Worm (Caenorhabditis elegans) whole organism, young adult: Measurements from ENCODE around the gene mab-5.

Experiments used
- B0035.1 ChIP-seq: sonication (generic microtip); optimal IDR thresholded peaks from 2 replicates; lab custom pipeline; 2016; ENCODE audit warnings: missing genetic modification characterization, mild to moderate bottlenecking, missing compliant biosample characterization, missing genotype, missing genetic modification reagents
- C06A6.2 ChIP-seq: fragments of 200-800 bp; sonication (Bioruptor generic); conservative IDR thresholded peaks from 2 replicates; pipeline ENCODE4 v1.3.6; 2022; ENCODE audit warnings: missing genetic modification characterization, missing compliant biosample characterization
- D2030.7 ChIP-seq: fragments of 200-800 bp; sonication (Bioruptor generic); IDR thresholded peaks from 2 replicates; pipeline ENCODE4 v1.3.6; 2022; ENCODE audit warnings: missing genetic modification reagents, missing genetic modification characterization, missing compliant biosample characterization
- F37B4.10 ChIP-seq: fragments of 200-800 bp; sonication (Bioruptor generic); IDR thresholded peaks from 2 replicates; pipeline ENCODE4 v1.3.6; 2022; ENCODE audit warnings: missing genetic modification characterization, missing compliant biosample characterization
- T26A5.8 ChIP-seq: sonication (generic microtip); optimal IDR thresholded peaks from 2 replicates; lab custom pipeline; 2016; ENCODE audit warnings: missing genetic modification characterization, missing compliant biosample characterization
- Y67H2A.10 ChIP-seq: fragments of 200-800 bp; sonication (Bioruptor generic); conservative IDR thresholded peaks from 2 replicates; pipeline ENCODE4 v1.3.6; 2022; ENCODE audit warnings: missing genetic modification reagents, missing genetic modification characterization, missing compliant biosample characterization
- ceh-100 ChIP-seq: fragments of 200-800 bp; sonication (Bioruptor generic); IDR thresholded peaks from 2 replicates; pipeline ENCODE4 v1.3.6; 2022; ENCODE audit warnings: missing genetic modification reagents, missing genetic modification characterization, missing compliant biosample characterization
- dpff-1 ChIP-seq: sonication (generic microtip); optimal IDR thresholded peaks from 2 replicates; lab custom pipeline; 2017; ENCODE audit warnings: mild to moderate bottlenecking, missing genetic modification characterization, missing compliant biosample characterization
- efl-1 ChIP-seq: fragments of 150-350 bp; optimal IDR thresholded peaks from 2 replicates; lab custom pipeline; 2014; ENCODE audit warnings: missing biosample characterization, missing genetic modification reagents, missing genetic modification characterization
- egl-18 ChIP-seq: fragments of 200-800 bp; sonication (Bioruptor generic); IDR thresholded peaks from 2 replicates; pipeline ENCODE4 v1.3.6; 2022; ENCODE audit warnings: missing genetic modification reagents, missing genetic modification characterization, missing compliant biosample characterization
- egl-44 ChIP-seq: fragments of 200-800 bp; sonication (Bioruptor generic); IDR thresholded peaks from 2 replicates; pipeline ENCODE4 v1.3.6; 2022; ENCODE audit warnings: missing genetic modification reagents, missing genetic modification characterization, missing compliant biosample characterization
- gei-17 ChIP-seq: fragments of 200-800 bp; sonication (Bioruptor generic); optimal IDR thresholded peaks from 2 replicates; lab custom pipeline; 2018; ENCODE audit warnings: mild to moderate bottlenecking, missing genetic modification characterization, missing compliant biosample characterization
- hsf-1 ChIP-seq: fragments of 200-800 bp; sonication (Bioruptor generic); IDR thresholded peaks from 2 replicates; pipeline ENCODE4 v1.3.6; 2022; ENCODE audit warnings: missing genetic modification reagents, missing genetic modification characterization, missing compliant biosample characterization
- let-526 ChIP-seq: fragments of 200-800 bp; sonication (Bioruptor generic); IDR thresholded peaks from 2 replicates; pipeline ENCODE4 v1.3.6; 2022; ENCODE audit warnings: missing genetic modification reagents, missing genetic modification characterization, missing compliant biosample characterization
- let-607 ChIP-seq, 2 experiments: fragments of 200-800 bp in 1 of 2; sonication (Bioruptor generic) in 1 of 2; sonication (generic microtip) in 1 of 2; optimal IDR thresholded peaks; 2 replicates each; lab custom pipeline; 2016 to 2018; ENCODE audit warnings: mild to moderate bottlenecking in 2 of 2, missing compliant biosample characterization in 2 of 2, missing genetic modification characterization in 2 of 2, moderate library complexity in 2 of 2, missing genotype in 1 of 2
- lin-26 ChIP-seq: fragments of 200-800 bp; sonication (Bioruptor generic); IDR thresholded peaks from 2 replicates; pipeline ENCODE4 v1.3.6; 2022; ENCODE audit warnings: missing genetic modification reagents, missing genetic modification characterization, missing compliant biosample characterization
- lin-35 ChIP-seq, 3 experiments: fragments of 150-350 bp in 2 of 3; sonication (generic microtip) in 1 of 3; optimal IDR thresholded peaks; 2 replicates each; lab custom pipeline; 2014 to 2018; ENCODE audit warnings: missing biosample characterization in 3 of 3, missing genetic modification characterization in 3 of 3, missing genetic modification reagents in 3 of 3
- lin-40 ChIP-seq: sonication (generic microtip); optimal IDR thresholded peaks from 2 replicates; lab custom pipeline; 2016; ENCODE audit warnings: missing genetic modification characterization, mild to moderate bottlenecking, missing compliant biosample characterization, missing genotype, missing genetic modification reagents
- lin-54 ChIP-seq: fragments of 200-800 bp; sonication (Bioruptor generic); optimal IDR thresholded peaks from 2 replicates; lab custom pipeline; 2018; ENCODE audit warnings: mild to moderate bottlenecking, missing genetic modification characterization, missing compliant biosample characterization
- lir-1 ChIP-seq: fragments of 200-800 bp; sonication (Bioruptor generic); conservative IDR thresholded peaks from 2 replicates; pipeline ENCODE4 v1.3.6; 2022; ENCODE audit warnings: missing genetic modification reagents, missing genetic modification characterization, missing compliant biosample characterization
- lsy-27 ChIP-seq: sonication (generic microtip); optimal IDR thresholded peaks from 2 replicates; lab custom pipeline; 2017; ENCODE audit warnings: missing genetic modification characterization, mild to moderate bottlenecking, missing compliant biosample characterization, antibody characterized with exemption, missing genotype, borderline replicate concordance; ENCODE audit not compliant: insufficient read depth
- madf-8 ChIP-seq: fragments of 200-800 bp; sonication (Bioruptor generic); conservative IDR thresholded peaks from 2 replicates; pipeline ENCODE4 v1.3.6; 2022; ENCODE audit warnings: missing genetic modification reagents, missing genetic modification characterization, missing compliant biosample characterization
- nfya-1 ChIP-seq: sonication (generic microtip); optimal IDR thresholded peaks from 2 replicates; lab custom pipeline; 2017; ENCODE audit warnings: antibody characterized with exemption, missing compliant biosample characterization, missing genetic modification characterization, borderline replicate concordance; ENCODE audit not compliant: insufficient read depth
- nfya-2 ChIP-seq: fragments of 200-800 bp; sonication (Bioruptor generic); IDR thresholded peaks from 2 replicates; pipeline ENCODE4 v1.3.6; 2022; ENCODE audit warnings: missing genetic modification reagents, missing genetic modification characterization, missing compliant biosample characterization
- nhr-80 ChIP-seq: sonication (generic microtip); optimal IDR thresholded peaks from 2 replicates; lab custom pipeline; 2016; ENCODE audit warnings: missing genetic modification characterization, missing compliant biosample characterization
- pha-4 ChIP-seq: fragments of 150-350 bp; sonication (generic microtip); optimal IDR thresholded peaks from 2 replicates; lab custom pipeline; 2014; ENCODE audit warnings: missing biosample characterization, missing genetic modification reagents, missing genetic modification characterization
- snpc-1.1 ChIP-seq: sonication (generic microtip); optimal IDR thresholded peaks from 2 replicates; lab custom pipeline; 2017; ENCODE audit warnings: missing genetic modification characterization, mild to moderate bottlenecking, missing compliant biosample characterization, antibody characterized with exemption, moderate library complexity, missing genotype, missing genetic modification reagents; ENCODE audit not compliant: insufficient read depth
- sptf-2 ChIP-seq: fragments of 200-800 bp; sonication (Bioruptor generic); optimal IDR thresholded peaks from 2 replicates; lab custom pipeline; 2018; ENCODE audit warnings: mild to moderate bottlenecking, missing genetic modification characterization, missing compliant biosample characterization
- zim-3 ChIP-seq: sonication (generic microtip); optimal IDR thresholded peaks from 2 replicates; lab custom pipeline; 2017; ENCODE audit warnings: mild to moderate bottlenecking, missing genetic modification characterization, moderate library complexity, missing compliant biosample characterization
- ztf-22 ChIP-seq: fragments of 200-800 bp; sonication (Bioruptor generic); optimal IDR thresholded peaks from 2 replicates; lab custom pipeline; 2018; ENCODE audit warnings: mild to moderate bottlenecking, missing genetic modification characterization, moderate library complexity, missing compliant biosample characterization
- ztf-25 ChIP-seq: fragments of 200-800 bp; sonication (Bioruptor generic); IDR thresholded peaks from 2 replicates; pipeline ENCODE4 v1.3.6; 2022; ENCODE audit warnings: missing genetic modification reagents, missing genetic modification characterization, missing compliant biosample characterization
- ztf-28 ChIP-seq: fragments of 200-800 bp; sonication (Bioruptor generic); IDR thresholded peaks from 2 replicates; pipeline ENCODE4 v1.3.6; 2022; ENCODE audit warnings: missing genetic modification reagents, missing genetic modification characterization, missing compliant biosample characterization
- ztf-6 ChIP-seq: fragments of 200-800 bp; sonication (Bioruptor generic); IDR thresholded peaks from 2 replicates; pipeline ENCODE4 v1.3.6; 2022; ENCODE audit warnings: missing genetic modification reagents, missing genetic modification characterization, missing compliant biosample characterization

The mab-5 gene

DNA sequence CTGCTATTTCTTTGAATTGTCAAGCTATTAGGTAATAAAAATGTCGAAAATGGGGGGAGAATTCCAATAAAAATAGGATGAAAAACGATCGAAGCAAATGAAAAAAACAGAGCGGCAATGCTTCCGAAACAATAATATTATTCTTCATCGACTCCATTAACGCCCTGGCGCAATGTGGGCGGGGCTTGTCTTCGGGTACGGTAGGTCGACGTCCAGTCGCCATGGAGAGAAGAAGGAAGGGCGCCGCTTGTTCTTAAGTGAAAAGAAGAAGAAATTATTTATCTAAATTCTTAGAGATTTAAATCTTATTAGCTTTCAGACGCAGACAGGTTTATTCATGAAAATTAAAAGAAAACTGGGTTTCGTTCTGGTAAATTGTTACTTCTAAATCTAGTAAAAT, 9.0 kb upstream of the mab-5 start:
- TF ChIP-seq snpc-1.1 (tag; lab: Kevin White, UChicago), result no peak

- TF ChIP-seq pha-4 (tag; lab: Kevin White, UChicago) (no peak), egl-44 (GFP tag; lab: Robert Waterston, UW) (no peak), lsy-27 (tag; lab: Kevin White, UChicago) (no peak), ceh-100 (GFP tag; lab: Robert Waterston, UW) (no peak)
Measured at ce11 chrIII:7790522-7790921, 7.3 kb upstream of the mab-5 start.

- TF ChIP-seq efl-1 (GFP tag; lab: Kevin White, UChicago), result no peak
- TF ChIP-seq hsf-1 (GFP tag; lab: Robert Waterston, UW), result no peak
- no peak for TF ChIP-seq egl-18 (GFP tag; lab: Robert Waterston, UW)
- no peak for TF ChIP-seq lin-26 (GFP tag; lab: Robert Waterston, UW)
- TF ChIP-seq B0035.1 (tag; lab: Kevin White, UChicago), result no peak
- no peak for TF ChIP-seq sptf-2
- no peak for TF ChIP-seq ztf-28 (GFP tag; lab: Robert Waterston, UW)
- no peak for TF ChIP-seq let-526 (GFP tag; lab: Robert Waterston, UW)
- no peak for TF ChIP-seq ztf-25 (GFP tag; lab: Robert Waterston, UW)
- no peak for TF ChIP-seq let-607 (tag; optimal IDR thresholded peaks at IDR 0.05; lab: Kevin White, UChicago)
- TF ChIP-seq ztf-6 (GFP tag; lab: Robert Waterston, UW), result no peak
- no peak for TF ChIP-seq nhr-80 (tag; lab: Kevin White, UChicago)
- no peak for TF ChIP-seq lir-1
- no peak for TF ChIP-seq Y67H2A.10 (GFP tag; lab: Robert Waterston, UW)
- TF ChIP-seq lin-40 (tag; lab: Kevin White, UChicago), result no peak
- no peak for TF ChIP-seq lin-54
- no peak for TF ChIP-seq ztf-22
- TF ChIP-seq T26A5.8 (tag; lab: Kevin White, UChicago), result no peak
- TF ChIP-seq nfya-2 (GFP tag; lab: Robert Waterston, UW), result no peak
- no peak for TF ChIP-seq madf-8 (GFP tag; lab: Robert Waterston, UW)
Measured at ce11 chrIII:7788410-7788809, 5.2 kb upstream of the mab-5 start.

DNA sequence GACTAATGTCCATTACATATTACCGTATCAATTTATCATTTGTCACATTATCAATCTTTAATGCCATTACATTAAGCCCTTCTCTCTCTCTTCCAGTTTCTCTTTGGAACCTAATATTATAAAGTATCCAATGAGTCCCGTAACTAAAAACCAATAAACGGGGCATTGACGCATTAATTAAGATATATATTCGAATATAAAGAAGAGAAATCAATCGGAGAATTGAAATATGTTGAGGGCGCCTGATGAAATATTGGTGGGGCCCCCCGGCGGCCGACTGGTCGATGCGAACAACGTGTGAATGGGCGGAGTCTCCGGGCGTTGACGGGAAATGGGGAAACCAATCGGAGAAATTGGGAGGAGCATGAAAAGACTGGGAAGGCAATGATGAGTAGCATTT, 947 bp upstream of the mab-5 start:
- TF ChIP-seq lin-40 (tag; lab: Kevin White, UChicago) (no peak), D2030.7 (GFP tag; lab: Robert Waterston, UW) (no peak), lin-35 (GFP tag; optimal IDR thresholded peaks at IDR 0.05; lab: Kevin White, UChicago) (no peak), nfya-1 (tag; lab: Kevin White, UChicago) (no peak), F37B4.10 (no peak), dpff-1 (tag; lab: Kevin White, UChicago) (no peak), zim-3 (tag; lab: Kevin White, UChicago) (no peak), C06A6.2 (GFP tag; lab: Robert Waterston, UW) (no peak), gei-17 (GFP tag; lab: Kevin White, UChicago) (no peak)
